Worm (Caenorhabditis elegans) whole organism, L4 larva: ENCODE measurements around the gene ttbk-5.

Experiments used
- F10B5.3 ChIP-seq: sonication (generic microtip); optimal IDR thresholded peaks from 2 replicates; lab custom pipeline; 2016; ENCODE audit warnings: mild to moderate bottlenecking, missing genetic modification characterization, missing compliant biosample characterization
- T26A8.4 ChIP-seq: fragments of 200-800 bp; sonication (Bioruptor generic); IDR thresholded peaks from 2 replicates; pipeline ENCODE4 v1.3.6; 2022; ENCODE audit warnings: missing genetic modification characterization, missing compliant biosample characterization
- Y48G9A.11 ChIP-seq: fragments of 200-800 bp; sonication (Bioruptor generic); IDR thresholded peaks from 2 replicates; pipeline ENCODE4 v1.3.6; 2022; ENCODE audit warnings: missing genetic modification reagents, missing genetic modification characterization, missing compliant biosample characterization
- Y5F2A.4 ChIP-seq: fragments of 200-800 bp; sonication (Bioruptor generic); optimal IDR thresholded peaks from 2 replicates; lab custom pipeline; 2018; ENCODE audit warnings: mild to moderate bottlenecking, missing genetic modification characterization, missing compliant biosample characterization
- Y75B8A.6 ChIP-seq: fragments of 200-800 bp; sonication (Bioruptor generic); IDR thresholded peaks from 2 replicates; pipeline ENCODE4 v1.3.6; 2022; ENCODE audit warnings: missing genetic modification reagents, missing genetic modification characterization, missing compliant biosample characterization
- ZK337.2 ChIP-seq: fragments of 200-800 bp; sonication (Bioruptor generic); IDR thresholded peaks from 2 replicates; pipeline ENCODE4 v1.3.6; 2022; ENCODE audit warnings: missing genetic modification reagents, missing genetic modification characterization, missing compliant biosample characterization
- aly-2 ChIP-seq: sonication (generic microtip); optimal IDR thresholded peaks from 2 replicates; lab custom pipeline; 2018; ENCODE audit warnings: missing biosample characterization, missing genetic modification characterization
- attf-4 ChIP-seq: sonication (generic microtip); optimal IDR thresholded peaks from 3 replicates; lab custom pipeline; 2017; ENCODE audit warnings: missing biosample characterization, missing genetic modification characterization
- ceh-20 ChIP-seq: fragments of 200-800 bp; sonication (Bioruptor generic); IDR thresholded peaks from 2 replicates; pipeline ENCODE4 v1.3.6; 2022; ENCODE audit warnings: missing genetic modification reagents, missing genetic modification characterization, missing compliant biosample characterization
- ceh-28 ChIP-seq: fragments of 150-350 bp; optimal IDR thresholded peaks from 2 replicates; lab custom pipeline; 2014; ENCODE audit warnings: missing biosample characterization, missing genetic modification reagents, missing genetic modification characterization
- ceh-32 ChIP-seq: sonication (generic microtip); optimal IDR thresholded peaks from 2 replicates; lab custom pipeline; 2016; ENCODE audit warnings: mild to moderate bottlenecking, missing genetic modification characterization, missing compliant biosample characterization; ENCODE audit not compliant: poor library complexity
- ceh-62 ChIP-seq: sonication (generic microtip); optimal IDR thresholded peaks from 2 replicates; lab custom pipeline; 2017; ENCODE audit warnings: missing biosample characterization, missing genetic modification characterization
- ces-1 ChIP-seq: fragments of 150-350 bp; sonication (generic microtip); optimal IDR thresholded peaks from 4 replicates; lab custom pipeline; 2014; ENCODE audit warnings: missing biosample characterization, missing genetic modification reagents, missing genetic modification characterization
- daf-12 ChIP-seq: fragments of 150-350 bp; optimal IDR thresholded peaks from 2 replicates; lab custom pipeline; 2014; ENCODE audit warnings: missing biosample characterization, missing genetic modification reagents, missing genetic modification characterization
- daf-8 ChIP-seq: fragments of 200-800 bp; sonication (Bioruptor generic); IDR thresholded peaks from 2 replicates; pipeline ENCODE4 v1.3.6; 2022; ENCODE audit warnings: missing genetic modification characterization, missing compliant biosample characterization
- dmd-8 ChIP-seq: fragments of 200-800 bp; sonication (Bioruptor generic); IDR thresholded peaks from 2 replicates; pipeline ENCODE4 v1.3.6; 2022; ENCODE audit warnings: missing genetic modification characterization, missing compliant biosample characterization
- egl-27 ChIP-seq: sonication (generic microtip); optimal IDR thresholded peaks from 3 replicates; lab custom pipeline; 2017; ENCODE audit warnings: missing biosample characterization, missing genetic modification reagents, missing genetic modification characterization
- fos-1 ChIP-seq: fragments of 150-350 bp; optimal IDR thresholded peaks from 2 replicates; lab custom pipeline; 2014; ENCODE audit warnings: missing biosample characterization, missing genetic modification characterization
- hlh-11 ChIP-seq: fragments of 200-800 bp; sonication (Bioruptor generic); optimal IDR thresholded peaks from 2 replicates; lab custom pipeline; 2018; ENCODE audit warnings: mild to moderate bottlenecking, missing genetic modification characterization, missing compliant biosample characterization
- hlh-30 ChIP-seq: sonication (generic microtip); optimal IDR thresholded peaks from 2 replicates; lab custom pipeline; 2017; ENCODE audit warnings: antibody characterized with exemption, mild to moderate bottlenecking, missing genetic modification characterization, missing compliant biosample characterization; ENCODE audit not compliant: insufficient read depth
- hmg-1.1 ChIP-seq: fragments of 200-800 bp; sonication (Bioruptor generic); IDR thresholded peaks from 2 replicates; pipeline ENCODE4 v1.3.6; 2022; ENCODE audit warnings: missing genetic modification reagents, missing genetic modification characterization, missing compliant biosample characterization
- jun-1 ChIP-seq: fragments of 150-350 bp; optimal IDR thresholded peaks from 2 replicates; lab custom pipeline; 2014; ENCODE audit warnings: missing biosample characterization, missing genetic modification reagents, missing genetic modification characterization
- lin-29 ChIP-seq: fragments of 200-800 bp; sonication (Bioruptor generic); IDR thresholded peaks from 2 replicates; pipeline ENCODE4 v1.3.6; 2022; ENCODE audit warnings: missing genetic modification reagents, missing genetic modification characterization, missing compliant biosample characterization
- lin-38 ChIP-seq: fragments of 200-800 bp; sonication (Bioruptor generic); IDR thresholded peaks from 2 replicates; pipeline ENCODE4 v1.3.6; 2022; ENCODE audit warnings: missing genetic modification reagents, missing genetic modification characterization, missing compliant biosample characterization
- madf-9 ChIP-seq: fragments of 200-800 bp; sonication (Bioruptor generic); conservative IDR thresholded peaks from 2 replicates; pipeline ENCODE4 v1.3.6; 2022; ENCODE audit warnings: missing genetic modification reagents, missing genetic modification characterization, missing compliant biosample characterization
- mdl-1 ChIP-seq, 2 experiments: fragments of 150-350 bp in 1 of 2; sonication (generic microtip) in 1 of 2; optimal IDR thresholded peaks; 2 replicates each; lab custom pipeline; 2014 to 2017; ENCODE audit warnings: missing biosample characterization in 2 of 2, missing genetic modification characterization in 2 of 2
- mdt-29 ChIP-seq: fragments of 200-800 bp; sonication (Bioruptor generic); IDR thresholded peaks from 2 replicates; pipeline ENCODE4 v1.3.6; 2022; ENCODE audit warnings: missing genetic modification reagents, missing genetic modification characterization, missing compliant biosample characterization
- mxl-2 ChIP-seq: fragments of 200-800 bp; sonication (Bioruptor generic); conservative IDR thresholded peaks from 2 replicates; pipeline ENCODE4 v1.3.6; 2022; ENCODE audit warnings: missing genetic modification reagents, missing genetic modification characterization, missing compliant biosample characterization
- mxl-3 ChIP-seq: fragments of 200-800 bp; sonication (Bioruptor generic); optimal IDR thresholded peaks from 2 replicates; lab custom pipeline; 2018; ENCODE audit warnings: mild to moderate bottlenecking, missing genetic modification characterization, missing compliant biosample characterization
- nhr-102 ChIP-seq: sonication (generic microtip); optimal IDR thresholded peaks from 2 replicates; lab custom pipeline; 2016; ENCODE audit warnings: mild to moderate bottlenecking, missing genetic modification characterization, moderate library complexity, missing compliant biosample characterization
- nhr-11 ChIP-seq: fragments of 150-350 bp; optimal IDR thresholded peaks from 2 replicates; lab custom pipeline; 2014; ENCODE audit warnings: missing biosample characterization, missing genetic modification characterization
- nhr-237 ChIP-seq: sonication (generic microtip); optimal IDR thresholded peaks from 2 replicates; lab custom pipeline; 2017; ENCODE audit warnings: missing biosample characterization, missing genetic modification characterization
- nhr-25 ChIP-seq: sonication (generic microtip); optimal IDR thresholded peaks from 2 replicates; lab custom pipeline; 2017; ENCODE audit warnings: missing genetic modification characterization, mild to moderate bottlenecking, missing compliant biosample characterization, antibody characterized with exemption, moderate library complexity, borderline replicate concordance; ENCODE audit not compliant: insufficient read depth
- nhr-41 ChIP-seq: fragments of 200-800 bp; sonication (Bioruptor generic); IDR thresholded peaks from 2 replicates; pipeline ENCODE4 v1.3.6; 2022; ENCODE audit warnings: missing genetic modification reagents, missing genetic modification characterization, missing compliant biosample characterization
- nhr-42 ChIP-seq: fragments of 200-800 bp; sonication (Bioruptor generic); IDR thresholded peaks from 2 replicates; pipeline ENCODE4 v1.3.6; 2022; ENCODE audit warnings: missing genetic modification characterization, missing compliant biosample characterization
- nhr-48 ChIP-seq: sonication (generic microtip); optimal IDR thresholded peaks from 2 replicates; lab custom pipeline; 2016; ENCODE audit warnings: mild to moderate bottlenecking, missing genetic modification characterization, missing compliant biosample characterization
- nhr-6 ChIP-seq: fragments of 150-350 bp; optimal IDR thresholded peaks from 2 replicates; lab custom pipeline; 2014; ENCODE audit warnings: missing biosample characterization, missing genetic modification characterization
- rbr-2 ChIP-seq: sonication (generic microtip); optimal IDR thresholded peaks from 2 replicates; lab custom pipeline; 2016; ENCODE audit warnings: missing genotype, missing genetic modification characterization, missing compliant biosample characterization
- sdz-12 ChIP-seq: fragments of 200-800 bp; sonication (Bioruptor generic); optimal IDR thresholded peaks from 2 replicates; lab custom pipeline; 2018; ENCODE audit warnings: mild to moderate bottlenecking, missing genetic modification characterization, missing compliant biosample characterization
- tag-97 ChIP-seq: fragments of 200-800 bp; sonication (Bioruptor generic); IDR thresholded peaks from 2 replicates; pipeline ENCODE4 v1.3.6; 2022; ENCODE audit warnings: missing genetic modification characterization, missing compliant biosample characterization
- tra-1 ChIP-seq: fragments of 200-800 bp; sonication (Bioruptor generic); IDR thresholded peaks from 2 replicates; pipeline ENCODE4 v1.3.6; 2022; ENCODE audit warnings: missing genetic modification reagents, missing genetic modification characterization, missing compliant biosample characterization
- zfp-2 ChIP-seq: sonication (generic microtip); optimal IDR thresholded peaks from 2 replicates; lab custom pipeline; 2016; ENCODE audit warnings: mild to moderate bottlenecking, missing genetic modification characterization, missing compliant biosample characterization
- zip-2 ChIP-seq: fragments of 150-350 bp; optimal IDR thresholded peaks from 2 replicates; lab custom pipeline; 2014; ENCODE audit warnings: missing biosample characterization, missing genetic modification characterization

Gene ttbk-5

ce11 chrIV:10047108-10047507 is 43.4 kb upstream of the ttbk-5 start, which contains the start of gene T04B2.3:
T04B2.3 (plus strand) TSS chrIV:10047408.
- TF ChIP-seq hlh-11 (tag; lab: Kevin White, UChicago) (no peak), T26A8.4 (GFP tag; lab: Robert Waterston, UW) (no peak), tra-1 (GFP tag; lab: Robert Waterston, UW) (no peak), ceh-20 (no peak), nhr-237 (tag; lab: Kevin White, UChicago) (no peak), ces-1 (GFP tag; lab: Kevin White, UChicago) (no peak), sdz-12 (GFP tag; lab: Kevin White, UChicago) (no peak), egl-27 (tag; lab: Kevin White, UChicago) (no peak), tag-97 (GFP tag; lab: Robert Waterston, UW) (no peak)

DNA sequence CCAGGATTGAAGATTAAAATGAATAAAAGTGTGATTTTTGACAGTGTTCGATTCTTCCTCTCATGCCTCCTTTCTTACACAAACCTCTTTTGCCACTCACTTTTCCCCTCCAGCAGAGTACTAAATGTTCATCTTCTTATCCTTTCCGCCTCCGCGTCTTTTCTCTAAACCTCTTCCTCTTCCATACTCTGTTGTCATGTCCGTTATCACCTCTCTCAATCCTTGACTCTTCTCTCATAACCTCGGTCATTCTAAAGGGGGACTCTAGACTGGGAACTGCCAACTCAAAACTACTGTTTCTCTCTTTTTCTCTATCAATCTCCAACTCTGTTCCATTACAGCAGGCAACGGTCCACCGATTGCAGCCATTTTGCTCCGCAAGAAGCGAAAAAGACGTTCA is 42.2 kb upstream of the ttbk-5 start:
- TF ChIP-seq nhr-102 (tag; lab: Kevin White, UChicago) (no peak), nhr-11 (tag; lab: Kevin White, UChicago) (peak; percentile 54)

DNA sequence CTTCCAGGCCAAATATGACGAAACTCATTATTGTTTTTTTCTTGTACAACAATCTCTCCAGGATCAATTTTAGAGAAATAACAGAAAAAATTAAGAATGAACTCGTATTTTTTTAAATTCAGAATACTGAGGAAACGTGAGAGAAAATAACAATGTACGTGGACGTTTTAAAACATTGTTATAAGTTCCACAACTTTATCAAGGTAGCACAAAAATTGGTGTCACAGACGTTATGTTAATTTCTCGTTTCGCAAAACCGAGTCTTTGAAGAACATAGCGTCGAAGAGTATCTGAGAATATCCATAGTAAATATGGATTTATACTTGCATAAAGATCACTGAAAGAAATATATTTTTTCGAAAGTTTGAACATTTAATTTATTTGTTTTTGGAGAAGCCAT is 39.4 kb upstream of the ttbk-5 start, which contains the start of gene T04B2.8:
T04B2.8 (minus strand) TSS at position 101 of the 400 bp plus-strand sequence.
- TF ChIP-seq daf-12 (tag; lab: Kevin White, UChicago) = no peak
- no peak for TF ChIP-seq hlh-11 (tag; lab: Kevin White, UChicago)
- no peak for TF ChIP-seq egl-27 (tag; lab: Kevin White, UChicago)
- no peak for TF ChIP-seq hlh-30 (tag; lab: Kevin White, UChicago)
- TF ChIP-seq lin-38 = no peak
- TF ChIP-seq mdt-29 (GFP tag; lab: Robert Waterston, UW) = no peak
- no peak for TF ChIP-seq dmd-8 (GFP tag; lab: Robert Waterston, UW)
- TF ChIP-seq nhr-6 (tag; lab: Kevin White, UChicago) = no peak
- no peak for TF ChIP-seq ceh-62
- TF ChIP-seq ceh-28 = no peak
- no peak for TF ChIP-seq madf-9
- TF ChIP-seq nhr-42 (GFP tag; lab: Robert Waterston, UW) = no peak
- no peak for TF ChIP-seq Y48G9A.11 (GFP tag; lab: Robert Waterston, UW)
- no peak for TF ChIP-seq mdl-1 (tag; optimal IDR thresholded peaks at IDR 0.05; lab: Kevin White, UChicago)
- no peak for TF ChIP-seq Y5F2A.4 (GFP tag; lab: Kevin White, UChicago)
- no peak for TF ChIP-seq attf-4 (tag; lab: Kevin White, UChicago)
- TF ChIP-seq Y75B8A.6 (GFP tag; lab: Robert Waterston, UW) = no peak
- no peak for TF ChIP-seq daf-8
- no peak for TF ChIP-seq mxl-2 (GFP tag; lab: Robert Waterston, UW)
- TF ChIP-seq, all 104 proteins: peak for 0

DNA sequence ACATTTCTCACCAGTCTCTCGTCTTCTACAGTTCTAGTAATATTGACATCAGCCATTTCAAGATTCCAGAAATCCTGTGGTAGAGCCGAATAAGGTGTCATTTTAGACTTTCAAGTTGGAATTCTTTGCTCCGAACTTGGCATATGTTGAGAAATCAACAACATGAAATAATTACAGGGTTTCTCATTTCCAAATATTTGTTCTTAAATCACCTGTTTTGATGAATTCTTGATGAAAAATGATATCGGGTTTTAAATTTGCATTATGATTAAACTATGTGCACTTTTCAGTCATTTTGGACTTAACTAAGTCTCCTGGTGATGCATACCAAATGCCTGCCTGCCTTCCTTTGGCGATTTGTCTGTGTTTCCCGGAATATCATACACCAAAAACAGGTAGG is 36.9 kb upstream of the ttbk-5 start, which contains the start of gene srv-12:
srv-12 (minus strand) TSS at position 101 of the 400 bp plus-strand sequence.
- TF ChIP-seq hmg-1.1 (GFP tag; lab: Robert Waterston, UW) (no peak), ceh-32 (tag; lab: Kevin White, UChicago) (no peak), lin-29 (no peak), nhr-41 (GFP tag; lab: Robert Waterston, UW) (no peak), nhr-25 (tag; lab: Kevin White, UChicago) (no peak), rbr-2 (tag; lab: Kevin White, UChicago) (no peak), F10B5.3 (tag; lab: Kevin White, UChicago) (no peak), nhr-48 (tag; lab: Kevin White, UChicago) (no peak), zip-2 (tag; lab: Kevin White, UChicago) (no peak), zfp-2 (tag; lab: Kevin White, UChicago) (no peak), jun-1 (no peak), aly-2 (no peak), mxl-3 (no peak), fos-1 (tag; lab: Kevin White, UChicago) (no peak), ZK337.2 (GFP tag; lab: Robert Waterston, UW) (no peak)
